Fruit fly (Drosophila melanogaster) whole organism, prepupa: Measurements from ENCODE around the gene CG4199.
A peak's percentile ranks its signal among the peaks of the same experiment; 100 is the strongest.

ENCODE experiments used
- CG10669 ChIP-seq: fragments of 200-800 bp; sonication (Bioruptor generic); optimal IDR thresholded peaks from 3 replicates; lab custom pipeline; 2018; ENCODE audit warnings: missing biosample characterization, mild to moderate bottlenecking, missing genetic modification characterization, moderate library complexity
- CG11294 ChIP-seq: fragments of 200-800 bp; sonication (Bioruptor generic); IDR thresholded peaks from 2 replicates; pipeline ENCODE4 v1.3.6; 2022; ENCODE audit warnings: missing biosample characterization, missing genetic modification characterization
- CG3032 ChIP-seq: fragments of 200-800 bp; optimal IDR thresholded peaks from 2 replicates; lab custom pipeline; 2019; ENCODE audit warnings: missing biosample characterization, mild to moderate bottlenecking, missing genetic modification characterization, moderate library complexity
- CG32006 ChIP-seq: fragments of 200-800 bp; sonication (Bioruptor generic); optimal IDR thresholded peaks from 3 replicates; lab custom pipeline; 2017; ENCODE audit warnings: missing biosample characterization, mild to moderate bottlenecking, missing genetic modification characterization
- CG34406 ChIP-seq: fragments of 200-800 bp; sonication (Bioruptor generic); optimal IDR thresholded peaks from 3 replicates; lab custom pipeline; 2016; ENCODE audit warnings: missing biosample characterization, missing genetic modification characterization
- CG6854 ChIP-seq: fragments of 200-800 bp; sonication (Bioruptor generic); optimal IDR thresholded peaks from 2 replicates; lab custom pipeline; 2017; ENCODE audit warnings: missing biosample characterization, mild to moderate bottlenecking, missing genetic modification characterization
- CG9139 ChIP-seq: fragments of 200-800 bp; sonication (Bioruptor generic); optimal IDR thresholded peaks from 3 replicates; lab custom pipeline; 2017; ENCODE audit warnings: missing biosample characterization, mild to moderate bottlenecking, missing genetic modification characterization
- Gug ChIP-seq: fragments of 200-800 bp; sonication (Bioruptor generic); IDR thresholded peaks from 2 replicates; pipeline ENCODE4 v1.3.6; 2022; ENCODE audit warnings: missing biosample characterization, missing genetic modification characterization
- Hr39 ChIP-seq: fragments of 200-800 bp; sonication (Bioruptor generic); optimal IDR thresholded peaks from 2 replicates; lab custom pipeline; 2016; ENCODE audit warnings: missing biosample characterization, missing genetic modification characterization
- Sox14 ChIP-seq: fragments of 200-800 bp; sonication (Bioruptor generic); optimal IDR thresholded peaks from 3 replicates; lab custom pipeline; 2016; ENCODE audit warnings: missing biosample characterization, missing genetic modification characterization
- eg ChIP-seq: fragments of 200-800 bp; sonication (Bioruptor generic); IDR thresholded peaks from 3 replicates; pipeline ENCODE4 v1.3.6; 2022; ENCODE audit warnings: missing biosample characterization, missing genetic modification characterization
- fkh ChIP-seq: fragments of 200-800 bp; sonication (Bioruptor generic); optimal IDR thresholded peaks from 3 replicates; lab custom pipeline; 2017; ENCODE audit warnings: missing biosample characterization, mild to moderate bottlenecking, missing genetic modification characterization, moderate library complexity
- salr ChIP-seq, 2 experiments: fragments of 200-800 bp; sonication (Bioruptor generic); optimal IDR thresholded peaks; 3 replicates each; lab custom pipeline; 2016 to 2018; ENCODE audit warnings: missing biosample characterization in 2 of 2, missing genetic modification characterization in 2 of 2, mild to moderate bottlenecking in 1 of 2

- TF ChIP-seq Gug (no peak), salr (GFP tag; optimal IDR thresholded peaks at IDR 0.05; lab: Kevin White, UChicago) (no peak), fkh (GFP tag; lab: Kevin White, UChicago) (no peak), CG3032 (tag; lab: Kevin White, UChicago) (peak; percentile 30), Hr39 (GFP tag; lab: Kevin White, UChicago) (no peak), CG9139 (GFP tag; lab: Kevin White, UChicago) (no peak), Sox14 (GFP tag; lab: Kevin White, UChicago) (no peak), CG11294 (GFP tag; lab: Robert Waterston, UW) (no peak), CG32006 (GFP tag; lab: Kevin White, UChicago) (no peak), CG6854 (GFP tag; lab: Kevin White, UChicago) (no peak), eg (GFP tag; lab: Robert Waterston, UW) (no peak), CG34406 (GFP tag; lab: Kevin White, UChicago) (no peak), CG10669 (GFP tag; lab: Kevin White, UChicago) (no peak)
These were observed 2.6 kb upstream of the CG4199 start, which contains the start of gene CG4045 for dm6 chrX:2075846-2076377.
